Worm (Caenorhabditis elegans) whole organism, L2 larva: Measurements from ENCODE around the gene bus-8B.

Experiments
- F13H6.1 ChIP-seq: sonication (generic microtip); optimal IDR thresholded peaks from 2 replicates; lab custom pipeline; 2016; ENCODE audit warnings: missing genetic modification characterization, missing compliant biosample characterization
- alr-1 ChIP-seq: fragments of 150-350 bp; optimal IDR thresholded peaks from 2 replicates; lab custom pipeline; 2014; ENCODE audit warnings: missing biosample characterization, missing genetic modification characterization
- ama-1 ChIP-seq: fragments of 150-350 bp; optimal IDR thresholded peaks from 2 replicates; lab custom pipeline; 2018; ENCODE audit warnings: inconsistent platforms
- ceh-16 ChIP-seq: fragments of 150-350 bp; optimal IDR thresholded peaks from 2 replicates; lab custom pipeline; 2014; ENCODE audit warnings: missing biosample characterization, missing genetic modification characterization
- ceh-82 ChIP-seq: fragments of 150-350 bp; optimal IDR thresholded peaks from 2 replicates; lab custom pipeline; 2014; ENCODE audit warnings: missing biosample characterization, missing genetic modification characterization
- crh-2 ChIP-seq: sonication (generic microtip); optimal IDR thresholded peaks from 2 replicates; lab custom pipeline; 2017; ENCODE audit warnings: missing biosample characterization, missing genetic modification characterization
- elt-1 ChIP-seq: fragments of 150-350 bp; optimal IDR thresholded peaks from 2 replicates; lab custom pipeline; 2014; ENCODE audit warnings: missing biosample characterization, missing genetic modification characterization
- fos-1 ChIP-seq: fragments of 150-350 bp; optimal IDR thresholded peaks from 2 replicates; lab custom pipeline; 2014; ENCODE audit warnings: missing biosample characterization, missing genetic modification characterization
- lin-11 ChIP-seq: fragments of 150-350 bp; sonication (generic microtip); optimal IDR thresholded peaks from 2 replicates; lab custom pipeline; 2014; ENCODE audit warnings: missing biosample characterization, missing genetic modification characterization, inconsistent platforms, mixed read lengths
- lin-13 ChIP-seq: fragments of 150-350 bp; optimal IDR thresholded peaks from 2 replicates; lab custom pipeline; 2014; ENCODE audit warnings: missing biosample characterization, missing genetic modification reagents, missing genetic modification characterization
- lsy-2 ChIP-seq, 2 experiments: fragments of 150-350 bp in 1 of 2; sonication (generic microtip) in 1 of 2; optimal IDR thresholded peaks; 2 replicates each; lab custom pipeline; 2014 to 2017; ENCODE audit warnings: missing biosample characterization in 2 of 2, missing genetic modification characterization in 2 of 2
- nhr-11 ChIP-seq: fragments of 150-350 bp; optimal IDR thresholded peaks from 2 replicates; lab custom pipeline; 2014; ENCODE audit warnings: missing biosample characterization, missing genetic modification characterization
- nhr-12 ChIP-seq: fragments of 150-350 bp; optimal IDR thresholded peaks from 2 replicates; lab custom pipeline; 2014; ENCODE audit warnings: missing biosample characterization, missing genetic modification characterization
- nhr-21 ChIP-seq: fragments of 150-350 bp; optimal IDR thresholded peaks from 2 replicates; lab custom pipeline; 2014; ENCODE audit warnings: missing biosample characterization, missing genetic modification characterization
- nhr-25 ChIP-seq: fragments of 150-350 bp; sonication (generic microtip); optimal IDR thresholded peaks from 3 replicates; lab custom pipeline; 2014; ENCODE audit warnings: missing biosample characterization, missing genetic modification characterization
- nhr-6 ChIP-seq: fragments of 150-350 bp; optimal IDR thresholded peaks from 2 replicates; lab custom pipeline; 2014; ENCODE audit warnings: missing biosample characterization, missing genetic modification characterization
- nhr-77 ChIP-seq: fragments of 150-350 bp; optimal IDR thresholded peaks from 2 replicates; lab custom pipeline; 2014; ENCODE audit warnings: missing biosample characterization, missing genetic modification characterization
- sma-3 ChIP-seq: sonication (generic microtip); optimal IDR thresholded peaks from 2 replicates; lab custom pipeline; 2016; ENCODE audit warnings: missing genetic modification reagents, missing genetic modification characterization, missing compliant biosample characterization
- sma-9 ChIP-seq, 2 experiments: fragments of 150-350 bp in 1 of 2; sonication (generic microtip) in 1 of 2; optimal IDR thresholded peaks; 2 replicates each; lab custom pipeline; 2014 to 2016; ENCODE audit warnings: missing genetic modification characterization in 2 of 2, mild to moderate bottlenecking in 1 of 2, missing biosample characterization in 1 of 2, missing compliant biosample characterization in 1 of 2, missing genetic modification reagents in 1 of 2, moderate library complexity in 1 of 2
- ztf-1 ChIP-seq: fragments of 200-800 bp; sonication (Bioruptor generic); conservative IDR thresholded peaks from 2 replicates; pipeline ENCODE4 v1.3.6; 2022; ENCODE audit warnings: missing genetic modification characterization, missing compliant biosample characterization
- ztf-11 ChIP-seq: sonication (generic microtip); optimal IDR thresholded peaks from 2 replicates; lab custom pipeline; 2017; ENCODE audit warnings: missing biosample characterization, missing genetic modification characterization

Gene bus-8B

DNA sequence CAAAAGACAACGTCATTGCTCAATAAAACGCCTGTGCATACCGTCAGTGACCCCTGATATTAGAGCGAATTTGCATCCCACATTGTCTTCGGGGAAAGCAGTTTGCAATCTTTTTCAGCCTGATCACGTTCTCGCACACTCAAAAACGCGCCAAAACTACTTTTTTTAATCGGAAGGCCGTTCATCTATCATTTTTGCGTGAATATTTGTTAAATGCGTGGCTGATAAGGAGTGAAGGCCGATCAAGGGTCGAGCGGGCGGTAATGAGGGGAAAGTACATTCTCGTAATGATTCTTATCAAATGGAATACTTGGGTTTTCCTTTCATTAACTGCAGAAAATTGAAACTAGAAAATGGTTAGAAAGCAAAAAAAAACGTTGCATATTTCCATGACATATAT is 31.1 kb downstream of the bus-8B start:
- TF ChIP-seq ceh-16 (tag; lab: Kevin White, UChicago) (no peak), fos-1 (tag; lab: Kevin White, UChicago) (peak; percentile 64), F13H6.1 (tag; lab: Kevin White, UChicago) (peak; percentile 35), sma-9 (GFP tag; optimal IDR thresholded peaks at IDR 0.05; lab: Kevin White, UChicago) (peak; percentile 43), sma-9 (tag; optimal IDR thresholded peaks at IDR 0.05; lab: Kevin White, UChicago) (no peak), nhr-77 (tag; lab: Kevin White, UChicago) (no peak), sma-3 (peak; percentile 9)

DNA sequence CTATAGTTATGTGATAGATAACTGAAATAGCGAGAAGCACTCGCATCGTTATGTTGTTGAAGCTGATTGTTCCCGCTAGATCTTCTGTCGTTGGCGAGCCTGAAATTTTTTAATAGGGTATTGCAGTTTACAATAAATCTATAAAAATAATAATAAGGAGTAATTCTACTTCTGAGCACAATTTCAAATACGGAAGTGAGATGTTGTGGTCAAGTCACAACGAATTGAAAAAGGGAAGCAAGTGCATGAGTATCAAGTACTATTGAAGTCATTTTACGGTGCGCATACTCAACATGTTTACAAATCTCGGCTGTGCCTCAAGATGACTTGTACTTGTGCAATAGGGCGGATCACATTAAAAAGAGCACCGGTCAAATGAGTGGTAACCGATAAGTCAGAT is 45.3 kb downstream of the bus-8B start, which contains the start of gene lgx-1:
lgx-1 (minus strand) TSS at position 101 of the 400 bp plus-strand sequence.
- no peak for TF ChIP-seq crh-2 (tag; lab: Kevin White, UChicago)
- TF ChIP-seq ztf-11: no peak
- TF ChIP-seq ceh-16 (tag; lab: Kevin White, UChicago): no peak
- TF ChIP-seq alr-1: no peak
- no peak for TF ChIP-seq nhr-11 (tag; lab: Kevin White, UChicago)
- no peak for TF ChIP-seq ceh-82 (tag; lab: Kevin White, UChicago)
- no peak for TF ChIP-seq nhr-6
- no peak for TF ChIP-seq lsy-2 (tag; optimal IDR thresholded peaks at IDR 0.05; lab: Kevin White, UChicago)
- TF ChIP-seq nhr-21 (tag; lab: Kevin White, UChicago): no peak
- TF ChIP-seq ama-1 (lab: Kevin White, UChicago): no peak
- TF ChIP-seq lin-13 (GFP tag; lab: Kevin White, UChicago): no peak
- TF ChIP-seq nhr-25 (tag; lab: Kevin White, UChicago): no peak
- TF ChIP-seq elt-1: no peak
- TF ChIP-seq fos-1 (tag; lab: Kevin White, UChicago): no peak
- no peak for TF ChIP-seq lin-11 (tag; lab: Kevin White, UChicago)
- no peak for TF ChIP-seq ztf-1 (GFP tag; lab: Robert Waterston, UW)
- TF ChIP-seq nhr-12 (tag; lab: Kevin White, UChicago): no peak

DNA sequence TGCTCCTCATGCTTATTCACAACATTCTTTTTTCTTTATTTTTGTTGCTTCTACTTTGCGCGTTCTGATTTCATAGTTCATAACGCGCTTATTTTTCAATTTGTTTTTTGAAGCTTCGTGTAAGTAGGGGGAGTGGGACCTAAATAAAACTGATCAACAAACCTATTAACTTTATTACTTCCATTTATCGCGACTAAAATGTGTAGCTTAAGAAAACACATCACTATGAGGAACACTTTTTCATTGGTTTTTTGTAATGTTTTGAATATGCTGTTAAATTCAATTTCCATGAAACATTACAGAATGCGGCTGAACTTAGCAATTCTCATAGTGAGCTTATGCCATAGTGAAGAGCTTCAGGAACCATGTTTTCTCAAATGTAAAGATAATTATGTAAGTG is 50.5 kb downstream of the bus-8B start, which contains the start of gene C54G7.1:
C54G7.1 (plus strand) TSS at position 301 of the 400 bp plus-strand sequence.
- no peak for TF ChIP-seq F13H6.1 (tag; lab: Kevin White, UChicago)
